Worm (Caenorhabditis elegans) whole organism, L1 larva: ENCODE results near the gene Y43F8B.3.

Source experiments
- C04F5.9 ChIP-seq: sonication (generic microtip); optimal IDR thresholded peaks from 2 replicates; lab custom pipeline; 2016; ENCODE audit warnings: missing genetic modification characterization, missing compliant biosample characterization
- C34B4.2 ChIP-seq: sonication (generic microtip); optimal IDR thresholded peaks from 2 replicates; lab custom pipeline; 2017; ENCODE audit warnings: mild to moderate bottlenecking, missing genetic modification characterization, missing compliant biosample characterization
- F16B12.6 ChIP-seq: fragments of 150-350 bp; optimal IDR thresholded peaks from 2 replicates; lab custom pipeline; 2014; ENCODE audit warnings: missing biosample characterization, missing genetic modification characterization
- ceh-63 ChIP-seq: fragments of 200-800 bp; sonication (Bioruptor generic); optimal IDR thresholded peaks from 2 replicates; lab custom pipeline; 2018; ENCODE audit warnings: mild to moderate bottlenecking, missing genetic modification characterization, missing compliant biosample characterization
- ceh-8 ChIP-seq: fragments of 200-800 bp; sonication (Bioruptor generic); optimal IDR thresholded peaks from 2 replicates; lab custom pipeline; 2018; ENCODE audit warnings: mild to moderate bottlenecking, missing genetic modification characterization, moderate library complexity, missing compliant biosample characterization
- ces-1 ChIP-seq: fragments of 150-350 bp; optimal IDR thresholded peaks from 2 replicates; lab custom pipeline; 2014; ENCODE audit warnings: missing biosample characterization, missing genetic modification reagents, missing genetic modification characterization
- dpl-1 ChIP-seq, 3 experiments: fragments of 150-350 bp in 2 of 3; sonication (generic microtip) in 1 of 3; optimal IDR thresholded peaks; 2 replicates each; lab custom pipeline; 2014 to 2017; ENCODE audit warnings: missing biosample characterization in 3 of 3, missing genetic modification characterization in 3 of 3, missing genetic modification reagents in 3 of 3
- dsc-1 ChIP-seq: sonication (generic microtip); optimal IDR thresholded peaks from 2 replicates; lab custom pipeline; 2016; ENCODE audit warnings: mild to moderate bottlenecking, missing genetic modification characterization, missing compliant biosample characterization
- efl-1 ChIP-seq, 4 experiments: fragments of 150-350 bp; optimal IDR thresholded peaks in 3 of 4; peaks in 1 of 4; 1 replicate in 1 of 4; 2 replicates in 3 of 4; lab custom pipeline; 2014; ENCODE audit warnings: missing biosample characterization in 2 of 4, missing genetic modification characterization in 2 of 4, missing genetic modification reagents in 2 of 4
- efl-3 ChIP-seq: fragments of 200-800 bp; sonication (Bioruptor generic); optimal IDR thresholded peaks from 2 replicates; lab custom pipeline; 2018; ENCODE audit warnings: mild to moderate bottlenecking, missing genetic modification characterization, missing compliant biosample characterization
- egl-13 ChIP-seq: sonication (generic microtip); optimal IDR thresholded peaks from 2 replicates; lab custom pipeline; 2016; ENCODE audit warnings: missing genotype, missing genetic modification reagents, missing genetic modification characterization, missing compliant biosample characterization
- egl-27 ChIP-seq, 2 experiments: fragments of 150-350 bp in 1 of 2; sonication (generic microtip); optimal IDR thresholded peaks; 3 replicates each; lab custom pipeline; 2017 to 2018; ENCODE audit warnings: missing biosample characterization in 2 of 2, missing genetic modification characterization in 2 of 2, missing genetic modification reagents in 2 of 2
- elt-3 ChIP-seq, 6 experiments: fragments of 150-350 bp in 1 of 6; sonication (generic microtip); optimal IDR thresholded peaks; 2 replicates each; lab custom pipeline; 2017 to 2018; ENCODE audit warnings: missing biosample characterization in 6 of 6, missing genetic modification characterization in 6 of 6, inconsistent platforms in 1 of 6
- grh-1 ChIP-seq: fragments of 200-800 bp; sonication (Bioruptor generic); IDR thresholded peaks from 2 replicates; pipeline ENCODE4 v1.3.6; 2022; ENCODE audit warnings: missing genetic modification reagents, missing genetic modification characterization, missing compliant biosample characterization
- hlh-4 ChIP-seq: sonication (generic microtip); optimal IDR thresholded peaks from 2 replicates; lab custom pipeline; 2016; ENCODE audit warnings: mild to moderate bottlenecking, missing genetic modification characterization, missing compliant biosample characterization
- hpl-2 ChIP-seq: fragments of 150-350 bp; optimal IDR thresholded peaks from 2 replicates; lab custom pipeline; 2014; ENCODE audit warnings: missing biosample characterization, missing genetic modification reagents, missing genetic modification characterization
- lin-13 ChIP-seq: fragments of 150-350 bp; optimal IDR thresholded peaks from 2 replicates; lab custom pipeline; 2014; ENCODE audit warnings: missing biosample characterization, missing genetic modification reagents, missing genetic modification characterization
- lin-15B ChIP-seq: fragments of 150-350 bp; sonication (generic microtip); optimal IDR thresholded peaks from 3 replicates; lab custom pipeline; 2014; ENCODE audit warnings: missing biosample characterization, missing genetic modification characterization
- lsy-2 ChIP-seq, 2 experiments: fragments of 150-350 bp; optimal IDR thresholded peaks; 2 replicates each; lab custom pipeline; 2014; ENCODE audit warnings: missing biosample characterization in 2 of 2, missing genetic modification characterization in 2 of 2
- mdl-1 ChIP-seq, 2 experiments: fragments of 150-350 bp; optimal IDR thresholded peaks; 2 replicates each; lab custom pipeline; 2014 to 2017; ENCODE audit warnings: missing biosample characterization in 2 of 2, missing genetic modification characterization in 2 of 2, inconsistent platforms in 1 of 2
- nhr-11 ChIP-seq: fragments of 150-350 bp; optimal IDR thresholded peaks from 2 replicates; lab custom pipeline; 2014; ENCODE audit warnings: missing biosample characterization, missing genetic modification characterization
- nhr-12 ChIP-seq: sonication (generic microtip); optimal IDR thresholded peaks from 2 replicates; lab custom pipeline; 2017; ENCODE audit warnings: missing biosample characterization, missing genetic modification characterization
- nhr-28 ChIP-seq: fragments of 150-350 bp; optimal IDR thresholded peaks from 2 replicates; lab custom pipeline; 2014; ENCODE audit warnings: missing biosample characterization, missing genetic modification characterization
- nhr-47 ChIP-seq: sonication (generic microtip); optimal IDR thresholded peaks from 2 replicates; lab custom pipeline; 2016; ENCODE audit warnings: mild to moderate bottlenecking, missing genetic modification characterization, moderate library complexity, missing compliant biosample characterization
- nhr-84 ChIP-seq: sonication (generic microtip); optimal IDR thresholded peaks from 2 replicates; lab custom pipeline; 2017; ENCODE audit warnings: missing biosample characterization, missing genetic modification characterization
- nhr-85 ChIP-seq: sonication (generic microtip); peaks from one replicate; lab custom pipeline; 2016; ENCODE audit warnings: missing genetic modification characterization, inconsistent platforms, missing compliant biosample characterization
- nhr-90 ChIP-seq: sonication (generic microtip); optimal IDR thresholded peaks from 2 replicates; lab custom pipeline; 2016; ENCODE audit warnings: mild to moderate bottlenecking, missing genetic modification characterization, missing compliant biosample characterization; ENCODE audit not compliant: poor library complexity
- pax-3 ChIP-seq: fragments of 200-800 bp; sonication (Bioruptor generic); optimal IDR thresholded peaks from 2 replicates; lab custom pipeline; 2018; ENCODE audit warnings: mild to moderate bottlenecking, missing genetic modification characterization, moderate library complexity, missing compliant biosample characterization
- sup-37 ChIP-seq: fragments of 200-800 bp; sonication (Bioruptor generic); optimal IDR thresholded peaks from 2 replicates; lab custom pipeline; 2018; ENCODE audit warnings: mild to moderate bottlenecking, missing genetic modification characterization, missing compliant biosample characterization
- swsn-7 ChIP-seq: sonication (generic microtip); optimal IDR thresholded peaks from 2 replicates; lab custom pipeline; 2016; ENCODE audit warnings: missing genetic modification characterization, missing compliant biosample characterization
- unc-62 ChIP-seq: fragments of 150-350 bp; optimal IDR thresholded peaks from 2 replicates; lab custom pipeline; 2014; ENCODE audit warnings: missing biosample characterization, missing genetic modification reagents, missing genetic modification characterization
- unc-98 ChIP-seq: fragments of 200-800 bp; sonication (Bioruptor generic); IDR thresholded peaks from 2 replicates; pipeline ENCODE4 v1.3.6; 2022; ENCODE audit warnings: missing genetic modification characterization, missing compliant biosample characterization
- ztf-4 ChIP-seq: fragments of 150-350 bp; optimal IDR thresholded peaks from 2 replicates; lab custom pipeline; 2014; ENCODE audit warnings: missing biosample characterization, missing genetic modification characterization

The Y43F8B.3 gene

DNA sequence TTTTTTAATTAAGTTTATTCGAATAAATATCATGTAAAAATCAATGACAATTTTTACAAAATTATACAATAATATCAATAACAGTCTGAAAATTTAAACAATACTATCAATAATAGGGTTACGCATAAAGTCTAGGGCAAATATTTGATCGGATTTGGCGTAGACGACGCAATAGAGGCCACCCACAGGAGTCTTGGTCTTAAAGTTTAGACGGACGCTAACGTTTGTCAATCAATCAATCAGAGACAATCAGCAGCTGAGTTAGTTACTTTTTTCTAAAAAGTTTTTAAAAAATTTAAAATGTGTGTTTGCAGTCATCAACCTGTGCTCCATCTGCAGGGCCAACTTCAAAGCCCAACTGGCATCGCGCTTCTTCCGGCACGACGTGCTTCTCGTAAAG is 11.6 kb upstream of the Y43F8B.3 start, which contains the start of gene Y43F8B.29:
Gene Y43F8B.29, plus strand, starts transcription at position 301 of the 400 bp plus-strand sequence.
- no peak for TF ChIP-seq F16B12.6
- TF ChIP-seq hpl-2: no peak
- TF ChIP-seq swsn-7 (tag; lab: Kevin White, UChicago): no peak
- TF ChIP-seq nhr-12 (tag; lab: Kevin White, UChicago): no peak
- no peak for TF ChIP-seq hlh-4 (tag; lab: Kevin White, UChicago)
- TF ChIP-seq efl-1 (optimal IDR thresholded peaks at IDR 0.05; lab: Kevin White, UChicago): no peak
- no peak for TF ChIP-seq efl-1 (GFP tag; optimal IDR thresholded peaks at IDR 0.05 in 1 of 2; lab: Kevin White, UChicago)
- no peak for TF ChIP-seq nhr-11 (tag; lab: Kevin White, UChicago)
- no peak for TF ChIP-seq dsc-1 (tag; lab: Kevin White, UChicago)
- TF ChIP-seq ceh-8: no peak
- TF ChIP-seq unc-62 (GFP tag; lab: Kevin White, UChicago): no peak
- TF ChIP-seq pax-3: no peak
- TF ChIP-seq nhr-28 (tag; lab: Kevin White, UChicago): no peak
- TF ChIP-seq nhr-84 (tag; lab: Kevin White, UChicago): no peak
- TF ChIP-seq ztf-4 (tag; lab: Kevin White, UChicago): no peak

DNA sequence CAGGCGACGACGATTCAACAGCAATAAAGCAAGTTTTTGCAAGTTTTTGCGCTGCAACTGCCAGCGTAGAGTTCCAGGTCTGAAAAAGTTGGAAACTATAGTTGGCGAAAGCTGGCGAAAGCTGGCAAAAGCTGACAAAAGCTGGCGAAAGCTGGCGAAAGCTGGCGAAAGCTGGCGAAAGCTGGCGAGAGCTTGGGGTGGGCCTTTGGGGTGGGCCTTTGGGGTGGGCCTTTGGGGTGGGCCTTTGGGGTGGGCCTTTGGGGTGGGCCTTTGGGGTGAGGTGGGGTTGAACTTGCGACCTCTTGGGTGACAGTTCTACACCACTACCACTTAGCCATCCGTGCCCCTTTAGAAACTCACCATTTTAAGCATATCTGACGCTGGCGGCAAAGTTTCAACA is 7.8 kb upstream of the Y43F8B.3 start:
- no peak for TF ChIP-seq swsn-7 (tag; lab: Kevin White, UChicago)
- TF ChIP-seq, all 84 proteins: peak for 0

DNA sequence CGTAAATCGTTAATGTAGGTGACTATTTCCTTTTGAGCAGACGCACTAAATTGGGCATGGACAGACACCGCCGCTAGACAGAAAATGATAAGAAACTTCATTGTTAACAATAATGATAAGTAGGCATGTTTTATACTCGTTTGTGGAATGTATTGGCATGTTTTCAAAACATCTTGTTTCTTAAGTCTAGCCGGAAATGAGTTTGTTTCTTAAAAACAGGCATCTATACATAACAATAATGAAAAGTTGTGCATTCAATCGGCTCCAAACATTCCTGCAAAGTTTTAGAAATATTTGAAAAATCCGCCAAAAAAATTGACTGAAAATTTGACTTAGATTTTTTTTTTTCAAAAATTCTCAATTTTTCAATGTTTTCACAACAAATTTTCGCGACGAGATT is 7.3 kb upstream of the Y43F8B.3 start, which contains the start of gene scl-21:
Gene scl-21, minus strand, starts transcription at position 101 of the 400 bp plus-strand sequence.
- TF ChIP-seq egl-13 (tag; lab: Kevin White, UChicago): no peak
- no peak for TF ChIP-seq ztf-4 (tag; lab: Kevin White, UChicago)
- no peak for TF ChIP-seq nhr-90 (tag; lab: Kevin White, UChicago)
- TF ChIP-seq lin-13 (GFP tag; lab: Kevin White, UChicago): no peak
- TF ChIP-seq elt-3 (tag; optimal IDR thresholded peaks at IDR 0.05; lab: Kevin White, UChicago): no peak
- TF ChIP-seq, all 84 proteins: peak for 0

DNA sequence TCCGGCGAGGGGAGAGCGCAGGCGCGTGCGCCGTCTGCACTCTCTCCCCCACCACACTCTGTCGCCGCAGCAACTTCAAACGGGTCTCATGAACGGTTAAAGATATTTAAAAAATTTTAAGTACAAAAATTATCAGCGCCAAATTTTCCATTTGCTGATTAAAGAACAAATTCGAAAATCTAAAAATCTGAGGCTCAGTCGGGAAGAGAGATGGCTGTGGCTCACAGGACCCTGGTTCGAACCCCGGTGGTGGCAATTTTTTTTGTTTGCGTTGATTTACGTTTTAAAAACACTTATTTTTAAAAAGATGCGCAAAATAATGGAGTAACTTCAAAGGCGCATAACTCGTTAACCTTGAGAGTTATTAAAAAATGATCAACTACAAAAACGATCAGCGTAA is 5.8 kb upstream of the Y43F8B.3 start:
- TF ChIP-seq mdl-1 (tag; optimal IDR thresholded peaks at IDR 0.05; lab: Kevin White, UChicago) (no peak), egl-27 (tag; optimal IDR thresholded peaks at IDR 0.05; lab: Kevin White, UChicago) (no peak), egl-13 (tag; lab: Kevin White, UChicago) (no peak), C34B4.2 (tag; lab: Kevin White, UChicago) (no peak), ceh-63 (GFP tag; lab: Kevin White, UChicago) (no peak)

DNA sequence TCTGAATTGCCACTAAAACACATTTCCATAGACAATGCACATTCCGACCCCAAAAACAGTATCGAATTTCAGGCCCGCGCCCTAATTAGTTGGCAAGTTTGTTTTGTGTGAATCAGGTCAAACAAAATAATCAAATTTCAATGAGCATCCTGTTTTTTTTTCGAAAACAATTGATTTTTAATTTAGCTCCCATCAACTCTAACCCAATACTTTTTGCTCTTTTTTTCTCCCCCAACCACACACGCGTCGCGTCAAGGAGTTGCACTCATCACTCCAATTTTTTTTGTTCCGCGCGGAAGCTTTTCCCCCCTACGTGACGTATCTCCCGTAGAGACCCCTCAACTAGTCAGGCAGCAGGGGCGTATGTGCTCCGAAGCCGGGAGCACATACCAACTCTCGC is 1.5 kb upstream of the Y43F8B.3 start:
- no peak for TF ChIP-seq nhr-85 (tag; lab: Kevin White, UChicago)
- TF ChIP-seq grh-1 (GFP tag; lab: Robert Waterston, UW): no peak
- no peak for TF ChIP-seq lsy-2 (tag; optimal IDR thresholded peaks at IDR 0.05; lab: Kevin White, UChicago)
- TF ChIP-seq C04F5.9: no peak
- TF ChIP-seq lin-15B (tag; lab: Kevin White, UChicago): no peak
- no peak for TF ChIP-seq nhr-47
- no peak for TF ChIP-seq hlh-4 (tag; lab: Kevin White, UChicago)
- no peak for TF ChIP-seq efl-3
- TF ChIP-seq sup-37 (GFP tag; lab: Kevin White, UChicago): no peak
- no peak for TF ChIP-seq ces-1
- TF ChIP-seq nhr-28 (tag; lab: Kevin White, UChicago): no peak
- TF ChIP-seq C34B4.2 (tag; lab: Kevin White, UChicago): no peak
- no peak for TF ChIP-seq dpl-1 (GFP tag; optimal IDR thresholded peaks at IDR 0.05; lab: Kevin White, UChicago)
- TF ChIP-seq unc-98 (GFP tag; lab: Robert Waterston, UW): no peak
